Worm (Caenorhabditis elegans): ENCODE data around the gene W02B8.1.

ce11 chrII:13886431-13886830 lies 15.5 kb downstream of the W02B8.1 start:
- TF ChIP-seq him-1 (tag; optimal IDR thresholded peaks at IDR 0.05): no peak
- TF ChIP-seq W03F9.2 (tag; optimal IDR thresholded peaks at IDR 0.05): no peak
- TF ChIP-seq dao-5 (tag; optimal IDR thresholded peaks at IDR 0.05): no peak

All from whole organism, L4/young adult.